Worm (Caenorhabditis elegans): ENCODE measurements around the gene sti-1.
A peak's percentile ranks its signal among the peaks of the same experiment; 100 is the strongest.

The sti-1 gene

DNA sequence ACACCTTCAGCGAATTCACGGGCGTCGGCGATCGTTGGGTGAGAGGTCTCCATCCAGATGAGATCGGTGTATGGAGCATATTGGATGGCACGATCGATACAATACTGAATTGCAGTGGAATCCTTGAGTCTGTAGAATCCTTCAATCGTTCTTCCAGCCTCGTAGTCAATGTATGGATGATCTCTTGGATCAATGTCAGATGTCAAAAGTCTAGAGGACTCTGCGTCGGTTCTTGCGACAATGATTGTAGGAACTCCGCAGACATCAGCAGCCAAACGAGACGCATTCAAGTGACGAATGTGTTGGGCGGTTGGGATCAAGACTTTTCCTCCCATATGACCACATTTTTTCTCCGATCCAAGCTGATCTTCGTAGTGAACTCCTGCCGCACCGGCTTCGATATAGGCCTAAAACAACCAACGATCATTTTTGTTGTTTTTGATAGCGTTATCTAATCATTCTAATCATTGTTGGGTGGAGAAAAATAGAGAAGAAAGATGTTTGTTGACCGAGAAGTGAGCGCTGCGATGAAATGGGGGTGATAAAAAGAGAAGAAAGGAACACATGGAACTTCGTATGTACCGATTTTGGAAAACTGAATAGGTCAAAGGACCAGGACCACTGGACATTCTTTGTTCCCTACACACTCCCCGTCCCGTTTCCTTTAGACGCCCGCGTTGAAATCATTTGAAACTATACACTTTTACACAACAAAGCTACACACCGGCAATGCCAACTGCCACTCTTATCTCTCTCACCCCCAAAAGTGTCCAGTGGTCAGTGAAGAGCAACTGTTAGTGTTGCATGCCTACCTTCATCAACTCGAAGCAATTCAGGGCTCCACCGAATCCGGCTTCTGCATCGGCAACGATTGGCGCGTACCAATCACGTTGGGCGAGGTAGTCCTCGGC is 46.5 kb upstream of the sti-1 start (continued):
- TF ChIP-seq lsy-2 (tag; optimal IDR thresholded peaks at IDR 0.05) (peak in 1 of 2 experiments; percentile 25), jun-1 (tag; optimal IDR thresholded peaks at IDR 0.05) (no peak), mab-9 (GFP tag; IDR thresholded peaks at IDR 0.05) (no peak), nhr-12 (tag; optimal IDR thresholded peaks at IDR 0.05) (no peak), ceh-88 (GFP tag; IDR thresholded peaks at IDR 0.05) (peak; percentile 45), nhr-20 (tag; optimal IDR thresholded peaks at IDR 0.05) (peak; percentile 7), fkh-8 (tag; optimal IDR thresholded peaks at IDR 0.05) (no peak), fos-1 (tag; optimal IDR thresholded peaks at IDR 0.05) (no peak), nhr-84 (tag; optimal IDR thresholded peaks at IDR 0.05) (peak; percentile 53), hlh-4 (tag; optimal IDR thresholded peaks at IDR 0.05) (no peak), lin-39 (tag; optimal IDR thresholded peaks at IDR 0.05) (no peak), irx-1 (tag; optimal IDR thresholded peaks at IDR 0.05) (peak; percentile 2), pqm-1 (tag; optimal IDR thresholded peaks at IDR 0.05) (no peak), nhr-71 (tag; optimal IDR thresholded peaks at IDR 0.05) (peak; percentile 50), mef-2 (tag; optimal IDR thresholded peaks at IDR 0.05) (no peak), alr-1 (tag; optimal IDR thresholded peaks at IDR 0.05; ENCODE audit: borderline replicate concordance) (no peak), C04F5.9 (tag; optimal IDR thresholded peaks at IDR 0.05) (no peak), elt-2 (tag; optimal IDR thresholded peaks at IDR 0.05) (peak; percentile 17), snu-23 (GFP tag; optimal IDR thresholded peaks at IDR 0.05) (peak; percentile 22), nhr-19 (GFP tag; conservative IDR thresholded peaks at IDR 0.05) (peak; percentile 7), nhr-85 (tag) (peak; percentile 48), efl-1 (optimal IDR thresholded peaks at IDR 0.05) (no peak), efl-1 (GFP tag; optimal IDR thresholded peaks at IDR 0.05 in 1 of 2) (peak in 1 of 2 experiments; percentile 92)

DNA sequence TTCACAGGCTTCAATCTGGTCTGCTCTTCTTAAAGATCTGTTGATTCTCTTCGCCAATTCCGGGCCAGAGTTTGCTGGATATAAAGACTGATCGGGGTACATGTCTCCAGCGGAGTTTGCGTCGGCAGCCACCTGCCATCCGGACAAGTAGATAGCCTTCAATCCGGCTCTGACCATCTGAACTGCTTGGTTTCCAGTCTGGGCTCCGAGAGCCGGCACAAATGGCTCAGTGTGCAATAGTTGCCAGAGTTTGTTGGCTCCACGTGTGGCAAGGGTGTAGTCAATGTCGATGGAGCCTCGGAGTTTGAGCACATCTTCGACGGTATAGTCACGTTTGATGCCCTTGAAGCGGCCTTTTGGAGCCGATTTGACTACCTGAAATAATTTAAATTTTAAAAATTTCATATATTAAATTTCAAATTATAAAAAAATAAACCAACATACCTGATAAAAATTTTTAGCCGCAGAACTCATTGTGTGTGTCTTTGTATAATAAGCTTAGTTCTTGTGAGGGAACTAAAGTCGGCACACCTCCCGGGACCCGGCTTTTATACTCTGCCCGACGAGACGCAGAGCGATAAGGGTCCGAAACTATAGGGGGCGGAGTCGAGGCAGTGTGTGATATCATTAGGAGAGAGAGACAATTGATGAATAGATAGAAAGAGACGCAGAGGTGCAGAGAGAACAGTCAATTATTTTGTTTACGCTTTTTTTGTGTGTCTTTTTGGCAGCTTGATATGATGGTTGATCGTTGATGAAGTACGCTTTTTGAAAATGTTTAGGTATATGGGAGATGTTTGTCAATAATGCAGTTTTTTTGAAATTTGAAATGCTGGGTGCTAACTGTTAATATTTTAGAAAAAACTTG is 45.6 kb upstream of the sti-1 start, which contains the start of the genes icl-1 and srh-2:
Gene icl-1, minus strand, starts transcription at position 521 of the 868 bp plus-strand sequence.
Gene srh-2, plus strand, starts transcription at position 818 of the 868 bp plus-strand sequence.
- TF ChIP-seq fos-1 (tag; optimal IDR thresholded peaks at IDR 0.05), result peak; percentile 23
- TF ChIP-seq lsy-2 (tag; optimal IDR thresholded peaks at IDR 0.05), result peak; percentile 31 to 55
- no peak for TF ChIP-seq alr-1 (tag; optimal IDR thresholded peaks at IDR 0.05; ENCODE audit: borderline replicate concordance)
- TF ChIP-seq rnt-1 (tag; optimal IDR thresholded peaks at IDR 0.05), result peak; percentile 88
- TF ChIP-seq sox-4 (tag; optimal IDR thresholded peaks at IDR 0.05), result peak; percentile 32
- no peak for TF ChIP-seq nhr-237 (tag; optimal IDR thresholded peaks at IDR 0.05)
- no peak for TF ChIP-seq F16B12.6 (tag; optimal IDR thresholded peaks at IDR 0.05)
- peak in 2 of 3 experiments; percentile 19 to 26 for TF ChIP-seq dpl-1 (GFP tag; optimal IDR thresholded peaks at IDR 0.05)
- peak; percentile 15 for TF ChIP-seq jun-1 (tag; optimal IDR thresholded peaks at IDR 0.05)
- TF ChIP-seq fkh-10 (GFP tag; optimal IDR thresholded peaks at IDR 0.05), result no peak
- TF ChIP-seq tbx-2 (tag; optimal IDR thresholded peaks at IDR 0.05), result peak; percentile 73
- no peak for TF ChIP-seq grh-1 (GFP tag; IDR thresholded peaks at IDR 0.05)
- peak in 1 of 2 experiments; percentile 75 for TF ChIP-seq lin-35 (GFP tag; optimal IDR thresholded peaks at IDR 0.05)
- TF ChIP-seq swsn-7 (tag; optimal IDR thresholded peaks at IDR 0.05), result peak; percentile 68
- peak; percentile 89 for TF ChIP-seq ama-1 (optimal IDR thresholded peaks at IDR 0.05)
- peak; percentile 92 for TF ChIP-seq lin-14 (GFP tag; optimal IDR thresholded peaks at IDR 0.05)
- no peak for TF ChIP-seq aly-2 (tag; optimal IDR thresholded peaks at IDR 0.05)
- no peak for TF ChIP-seq unc-86 (tag; optimal IDR thresholded peaks at IDR 0.05)
- TF ChIP-seq mep-1 (tag; optimal IDR thresholded peaks at IDR 0.05), result peak; percentile 59
- peak; percentile 85 for TF ChIP-seq nhr-20 (tag; optimal IDR thresholded peaks at IDR 0.05)
- no peak for TF ChIP-seq pqm-1 (tag; optimal IDR thresholded peaks at IDR 0.05)
- TF ChIP-seq lin-13 (GFP tag; optimal IDR thresholded peaks at IDR 0.05), result peak; percentile 38
- TF ChIP-seq Y116A8C.19 (tag; optimal IDR thresholded peaks at IDR 0.05; ENCODE audit: borderline replicate concordance), result no peak
- no peak for TF ChIP-seq pax-3 (tag; optimal IDR thresholded peaks at IDR 0.05)
- peak in 2 of 6 experiments; percentile 29 to 80 for TF ChIP-seq elt-3 (tag; optimal IDR thresholded peaks at IDR 0.05)
- no peak for TF ChIP-seq nhr-12 (tag; optimal IDR thresholded peaks at IDR 0.05)
- TF ChIP-seq efl-3 (GFP tag; optimal IDR thresholded peaks at IDR 0.05), result no peak
- TF ChIP-seq unc-130 (tag; optimal IDR thresholded peaks at IDR 0.05), result peak; percentile 74
- TF ChIP-seq hlh-17 (GFP tag; optimal IDR thresholded peaks at IDR 0.05; ENCODE audit: borderline replicate concordance), result peak; percentile 41
- TF ChIP-seq lin-39 (tag; optimal IDR thresholded peaks at IDR 0.05), result peak; percentile 46
- TF ChIP-seq C16A3.4 (tag; optimal IDR thresholded peaks at IDR 0.05), result peak; percentile 74
- peak; percentile 67 for TF ChIP-seq ceh-88 (GFP tag; IDR thresholded peaks at IDR 0.05)
- peak; percentile 52 for TF ChIP-seq vab-15 (tag; optimal IDR thresholded peaks at IDR 0.05)
